Worm (Caenorhabditis elegans) whole organism, L2 larva: ENCODE data around the gene apn-1.

Source experiments
- C34F6.9 ChIP-seq: fragments of 150-350 bp; optimal IDR thresholded peaks from 2 replicates; lab custom pipeline; 2014; ENCODE audit warnings: missing biosample characterization, missing genetic modification characterization
- R02D3.7 ChIP-seq: fragments of 150-350 bp; optimal IDR thresholded peaks from 2 replicates; lab custom pipeline; 2014; ENCODE audit warnings: missing biosample characterization, missing genetic modification characterization
- Y55F3AM.14 ChIP-seq: fragments of 200-800 bp; sonication (Bioruptor generic); optimal IDR thresholded peaks from 2 replicates; lab custom pipeline; 2018; ENCODE audit warnings: mild to moderate bottlenecking, missing genetic modification characterization, missing compliant biosample characterization
- ZK546.5 ChIP-seq: sonication (generic microtip); optimal IDR thresholded peaks from 2 replicates; lab custom pipeline; 2017; ENCODE audit warnings: missing biosample characterization, missing genetic modification characterization
- alr-1 ChIP-seq: fragments of 150-350 bp; optimal IDR thresholded peaks from 2 replicates; lab custom pipeline; 2014; ENCODE audit warnings: missing biosample characterization, missing genetic modification characterization
- aly-2 ChIP-seq: fragments of 150-350 bp; optimal IDR thresholded peaks from 2 replicates; lab custom pipeline; 2014; ENCODE audit warnings: missing biosample characterization, missing genetic modification characterization
- ama-1 ChIP-seq: fragments of 150-350 bp; optimal IDR thresholded peaks from 2 replicates; lab custom pipeline; 2018; ENCODE audit warnings: inconsistent platforms
- ceh-82 ChIP-seq: fragments of 150-350 bp; optimal IDR thresholded peaks from 2 replicates; lab custom pipeline; 2014; ENCODE audit warnings: missing biosample characterization, missing genetic modification characterization
- dmd-4 ChIP-seq: sonication (generic microtip); optimal IDR thresholded peaks from 2 replicates; lab custom pipeline; 2017; ENCODE audit warnings: missing biosample characterization, missing genetic modification characterization
- elt-1 ChIP-seq: fragments of 150-350 bp; optimal IDR thresholded peaks from 2 replicates; lab custom pipeline; 2014; ENCODE audit warnings: missing biosample characterization, missing genetic modification characterization
- elt-3 ChIP-seq: sonication (generic microtip); optimal IDR thresholded peaks from 2 replicates; lab custom pipeline; 2017; ENCODE audit warnings: missing biosample characterization, missing genetic modification characterization
- fos-1 ChIP-seq: fragments of 150-350 bp; optimal IDR thresholded peaks from 2 replicates; lab custom pipeline; 2014; ENCODE audit warnings: missing biosample characterization, missing genetic modification characterization
- gmeb-1 ChIP-seq: fragments of 150-350 bp; optimal IDR thresholded peaks from 2 replicates; lab custom pipeline; 2014; ENCODE audit warnings: missing biosample characterization, missing genetic modification characterization
- lin-13 ChIP-seq: fragments of 150-350 bp; optimal IDR thresholded peaks from 2 replicates; lab custom pipeline; 2014; ENCODE audit warnings: missing biosample characterization, missing genetic modification reagents, missing genetic modification characterization
- lsy-2 ChIP-seq, 2 experiments: fragments of 150-350 bp in 1 of 2; sonication (generic microtip) in 1 of 2; optimal IDR thresholded peaks; 2 replicates each; lab custom pipeline; 2014 to 2017; ENCODE audit warnings: missing biosample characterization in 2 of 2, missing genetic modification characterization in 2 of 2
- mab-5 ChIP-seq: fragments of 150-350 bp; optimal IDR thresholded peaks from 2 replicates; lab custom pipeline; 2014; ENCODE audit warnings: missing biosample characterization, missing genetic modification characterization
- mbf-1 ChIP-seq: sonication (generic microtip); optimal IDR thresholded peaks from 2 replicates; lab custom pipeline; 2017; ENCODE audit warnings: missing biosample characterization, missing genetic modification characterization
- mdl-1 ChIP-seq, 2 experiments: fragments of 150-350 bp in 1 of 2; sonication (generic microtip) in 1 of 2; optimal IDR thresholded peaks; 2 replicates each; lab custom pipeline; 2017; ENCODE audit warnings: missing biosample characterization in 2 of 2, missing genetic modification characterization in 2 of 2
- nhr-10 ChIP-seq: sonication (generic microtip); optimal IDR thresholded peaks from 2 replicates; lab custom pipeline; 2017; ENCODE audit warnings: missing biosample characterization, missing genetic modification characterization
- nhr-12 ChIP-seq: fragments of 150-350 bp; optimal IDR thresholded peaks from 2 replicates; lab custom pipeline; 2014; ENCODE audit warnings: missing biosample characterization, missing genetic modification characterization
- nhr-129 ChIP-seq: fragments of 150-350 bp; optimal IDR thresholded peaks from 2 replicates; lab custom pipeline; 2014; ENCODE audit warnings: missing biosample characterization, missing genetic modification characterization
- nhr-21 ChIP-seq: fragments of 150-350 bp; optimal IDR thresholded peaks from 2 replicates; lab custom pipeline; 2014; ENCODE audit warnings: missing biosample characterization, missing genetic modification characterization
- nhr-23 ChIP-seq: fragments of 150-350 bp; optimal IDR thresholded peaks from 2 replicates; lab custom pipeline; 2014; ENCODE audit warnings: missing biosample characterization, missing genetic modification reagents, missing genetic modification characterization
- nhr-25 ChIP-seq: fragments of 150-350 bp; sonication (generic microtip); optimal IDR thresholded peaks from 3 replicates; lab custom pipeline; 2014; ENCODE audit warnings: missing biosample characterization, missing genetic modification characterization
- nhr-6 ChIP-seq: fragments of 150-350 bp; optimal IDR thresholded peaks from 2 replicates; lab custom pipeline; 2014; ENCODE audit warnings: missing biosample characterization, missing genetic modification characterization
- nhr-77 ChIP-seq: fragments of 150-350 bp; optimal IDR thresholded peaks from 2 replicates; lab custom pipeline; 2014; ENCODE audit warnings: missing biosample characterization, missing genetic modification characterization
- peb-1 ChIP-seq: fragments of 150-350 bp; optimal IDR thresholded peaks from 2 replicates; lab custom pipeline; 2014; ENCODE audit warnings: missing biosample characterization, missing genetic modification characterization
- sem-4 ChIP-seq: fragments of 150-350 bp; optimal IDR thresholded peaks from 2 replicates; lab custom pipeline; 2014; ENCODE audit warnings: missing biosample characterization, missing genetic modification reagents, missing genetic modification characterization
- skn-1 ChIP-seq: sonication (generic microtip); optimal IDR thresholded peaks from 2 replicates; lab custom pipeline; 2017; ENCODE audit warnings: missing biosample characterization, missing genetic modification characterization
- sma-3 ChIP-seq: sonication (generic microtip); optimal IDR thresholded peaks from 2 replicates; lab custom pipeline; 2016; ENCODE audit warnings: missing genetic modification reagents, missing genetic modification characterization, missing compliant biosample characterization
- sma-9 ChIP-seq, 2 experiments: fragments of 150-350 bp in 1 of 2; sonication (generic microtip) in 1 of 2; optimal IDR thresholded peaks; 2 replicates each; lab custom pipeline; 2014 to 2016; ENCODE audit warnings: missing genetic modification characterization in 2 of 2, mild to moderate bottlenecking in 1 of 2, missing biosample characterization in 1 of 2, missing compliant biosample characterization in 1 of 2, missing genetic modification reagents in 1 of 2, moderate library complexity in 1 of 2
- snpc-4 ChIP-seq: fragments of 150-350 bp; optimal IDR thresholded peaks from 2 replicates; lab custom pipeline; 2014; ENCODE audit warnings: missing biosample characterization, missing genetic modification characterization
- unc-39 ChIP-seq: fragments of 150-350 bp; optimal IDR thresholded peaks from 2 replicates; lab custom pipeline; 2014; ENCODE audit warnings: missing biosample characterization, missing genetic modification characterization
- unc-55 ChIP-seq: fragments of 150-350 bp; sonication (generic microtip); optimal IDR thresholded peaks from 3 replicates; lab custom pipeline; 2014; ENCODE audit warnings: missing biosample characterization, missing genetic modification reagents, missing genetic modification characterization
- unc-62 ChIP-seq: fragments of 150-350 bp; optimal IDR thresholded peaks from 2 replicates; lab custom pipeline; 2014; ENCODE audit warnings: missing biosample characterization, missing genetic modification reagents, missing genetic modification characterization
- zag-1 ChIP-seq: fragments of 150-350 bp; optimal IDR thresholded peaks from 2 replicates; lab custom pipeline; 2014; ENCODE audit warnings: missing biosample characterization, missing genetic modification characterization
- ztf-1 ChIP-seq: fragments of 200-800 bp; sonication (Bioruptor generic); conservative IDR thresholded peaks from 2 replicates; pipeline ENCODE4 v1.3.6; 2022; ENCODE audit warnings: missing genetic modification characterization, missing compliant biosample characterization
- ztf-11 ChIP-seq: sonication (generic microtip); optimal IDR thresholded peaks from 2 replicates; lab custom pipeline; 2017; ENCODE audit warnings: missing biosample characterization, missing genetic modification characterization
- ztf-4 ChIP-seq: fragments of 150-350 bp; optimal IDR thresholded peaks from 2 replicates; lab custom pipeline; 2014; ENCODE audit warnings: missing biosample characterization, missing genetic modification characterization

apn-1 gene

DNA sequence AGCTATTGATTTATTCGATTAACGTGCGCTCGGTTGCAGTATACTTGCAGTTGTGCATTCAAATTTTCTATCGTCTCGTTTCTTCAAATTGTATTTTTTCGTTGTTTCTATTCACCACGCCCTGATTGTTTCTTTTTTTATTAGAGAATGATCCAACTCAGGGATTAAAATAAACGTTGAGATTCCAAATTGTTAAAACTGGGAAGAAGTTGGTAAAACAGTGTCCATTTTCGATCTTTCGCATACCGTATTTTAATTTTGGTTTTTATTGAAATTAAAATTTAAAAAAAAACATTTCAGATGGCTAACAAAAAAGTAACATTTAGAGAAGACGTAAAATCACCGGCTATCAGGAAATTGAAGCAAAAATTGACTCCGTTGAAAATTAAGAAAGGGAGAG lies at the start of gene apn-1:
Gene apn-1, plus strand, starts transcription at position 301 of the 400 bp plus-strand sequence.
- TF ChIP-seq lin-13 (GFP tag; lab: Kevin White, UChicago) (no peak), ceh-82 (tag; lab: Kevin White, UChicago) (no peak), sma-9 (GFP tag; optimal IDR thresholded peaks at IDR 0.05; lab: Kevin White, UChicago) (no peak), sma-9 (tag; optimal IDR thresholded peaks at IDR 0.05; lab: Kevin White, UChicago) (no peak), nhr-10 (tag; lab: Kevin White, UChicago) (no peak), alr-1 (tag; lab: Kevin White, UChicago) (no peak), elt-3 (tag; lab: Kevin White, UChicago) (no peak), snpc-4 (no peak), Y55F3AM.14 (GFP tag; lab: Kevin White, UChicago) (no peak), nhr-25 (tag; lab: Kevin White, UChicago) (no peak), ztf-1 (no peak), skn-1 (tag; lab: Kevin White, UChicago) (no peak), ZK546.5 (tag; lab: Kevin White, UChicago) (no peak), nhr-23 (tag; lab: Kevin White, UChicago) (no peak), C34F6.9 (tag; lab: Kevin White, UChicago) (no peak), aly-2 (tag; lab: Kevin White, UChicago) (no peak), nhr-6 (no peak), nhr-129 (tag; lab: Kevin White, UChicago) (no peak), peb-1 (tag; lab: Kevin White, UChicago) (no peak), nhr-77 (tag; lab: Kevin White, UChicago) (no peak), nhr-21 (no peak)

DNA sequence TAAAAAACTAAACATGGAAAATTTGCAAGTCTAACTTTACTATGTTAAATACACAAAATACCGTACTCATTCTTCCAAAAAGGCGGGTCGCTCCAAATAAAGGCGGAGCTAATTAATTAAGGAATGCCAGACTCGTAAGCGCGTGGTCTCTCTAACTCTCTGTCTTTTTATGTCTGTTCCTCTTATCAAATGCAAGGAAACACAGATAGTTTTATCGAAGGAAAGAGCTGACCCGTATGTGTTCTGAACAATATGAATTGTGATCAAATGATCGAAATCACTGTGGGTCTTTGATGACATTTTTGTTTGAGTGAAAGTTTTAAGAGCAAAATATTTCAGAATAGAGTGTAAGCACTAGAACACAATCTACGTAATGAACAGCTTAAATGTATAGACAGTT lies 45.9 kb upstream of the apn-1 start:
- no peak for TF ChIP-seq nhr-25 (tag; lab: Kevin White, UChicago)
- no peak for TF ChIP-seq mbf-1
- peak; percentile 61 for TF ChIP-seq sma-9 (GFP tag; optimal IDR thresholded peaks at IDR 0.05; lab: Kevin White, UChicago)
- TF ChIP-seq sma-9 (tag; optimal IDR thresholded peaks at IDR 0.05; lab: Kevin White, UChicago), result no peak
- no peak for TF ChIP-seq unc-55
- peak; percentile 64 for TF ChIP-seq fos-1 (tag; lab: Kevin White, UChicago)
- TF ChIP-seq dmd-4 (tag; lab: Kevin White, UChicago), result no peak
- TF ChIP-seq unc-62 (GFP tag; lab: Kevin White, UChicago), result no peak
- TF ChIP-seq gmeb-1 (tag; lab: Kevin White, UChicago), result no peak
- no peak for TF ChIP-seq nhr-21
- TF ChIP-seq, all 48 proteins: peak for 2

DNA sequence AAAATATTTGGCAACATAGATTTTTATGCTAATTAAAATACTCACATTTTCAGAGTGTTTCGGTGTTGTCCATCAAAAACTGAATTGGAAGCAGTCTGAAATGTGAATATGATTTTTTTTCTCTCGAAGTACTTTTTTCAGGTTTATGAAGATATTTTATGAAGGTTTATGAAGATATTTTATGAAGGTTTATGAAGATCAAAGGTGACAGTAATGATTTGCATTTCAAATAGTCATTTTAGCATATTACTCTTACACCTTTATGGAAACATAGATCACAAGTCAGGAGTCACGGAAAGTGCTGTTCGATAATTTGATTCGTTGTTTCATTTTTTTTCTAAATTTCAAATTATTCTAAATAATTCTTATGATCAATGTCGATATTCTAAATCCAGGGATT lies 43.2 kb upstream of the apn-1 start, which contains the start of gene pgp-11:
Gene pgp-11, minus strand, starts transcription at position 101 of the 400 bp plus-strand sequence.
- TF ChIP-seq ztf-1 (no peak), nhr-12 (tag; lab: Kevin White, UChicago) (no peak), elt-3 (tag; lab: Kevin White, UChicago) (no peak), nhr-6 (no peak), unc-55 (no peak), gmeb-1 (tag; lab: Kevin White, UChicago) (no peak), elt-1 (tag; lab: Kevin White, UChicago) (no peak), aly-2 (tag; lab: Kevin White, UChicago) (no peak), ceh-82 (tag; lab: Kevin White, UChicago) (no peak), Y55F3AM.14 (GFP tag; lab: Kevin White, UChicago) (no peak), R02D3.7 (no peak), zag-1 (no peak), dmd-4 (tag; lab: Kevin White, UChicago) (no peak), ztf-4 (tag; lab: Kevin White, UChicago) (no peak)
- TF ChIP-seq, all 48 proteins: peak for 0

DNA sequence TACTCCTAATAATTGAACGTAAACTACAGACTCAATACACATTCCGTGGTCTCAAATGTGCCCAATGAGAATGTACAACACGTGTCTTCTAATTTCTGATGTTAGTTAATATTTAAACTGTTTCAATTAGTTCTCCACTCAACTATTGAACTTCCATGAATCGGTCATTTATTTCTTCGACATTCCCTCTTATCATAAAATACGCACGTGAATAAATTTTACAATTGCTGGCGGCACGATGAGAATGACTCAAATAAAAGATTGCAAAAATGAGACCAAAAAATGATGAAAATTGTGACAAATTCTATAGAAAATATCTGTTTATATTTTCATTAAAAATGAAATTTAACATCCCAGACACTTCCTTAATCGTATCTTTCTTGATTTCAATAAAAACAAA lies 42.6 kb upstream of the apn-1 start:
- TF ChIP-seq mab-5 (tag; lab: Kevin White, UChicago) (no peak), mdl-1 (tag; optimal IDR thresholded peaks at IDR 0.05; lab: Kevin White, UChicago) (no peak), snpc-4 (no peak), unc-55 (no peak), fos-1 (tag; lab: Kevin White, UChicago) (peak; percentile 57), gmeb-1 (tag; lab: Kevin White, UChicago) (no peak), nhr-23 (tag; lab: Kevin White, UChicago) (no peak)

DNA sequence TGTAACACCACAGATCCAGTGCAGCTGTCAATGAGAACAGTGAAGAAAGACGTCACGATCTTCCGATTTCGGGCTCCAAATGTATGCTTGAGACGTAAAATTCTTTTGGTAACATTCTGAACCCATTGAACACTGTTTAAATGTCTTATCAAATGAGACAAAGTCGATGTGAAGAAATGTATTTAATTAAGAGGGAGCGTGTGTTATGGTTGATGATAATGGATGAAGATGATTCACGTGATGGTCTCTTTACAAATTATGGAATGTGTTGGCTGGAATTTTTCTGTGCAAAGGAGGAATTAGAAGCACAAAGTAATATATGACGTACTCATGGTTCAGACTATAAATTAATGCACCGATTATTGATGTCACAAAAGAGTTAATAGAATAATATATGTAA lies 40.4 kb upstream of the apn-1 start:
- no peak for TF ChIP-seq ama-1 (lab: Kevin White, UChicago)
- no peak for TF ChIP-seq nhr-23 (tag; lab: Kevin White, UChicago)
- no peak for TF ChIP-seq nhr-77 (tag; lab: Kevin White, UChicago)
- no peak for TF ChIP-seq C34F6.9 (tag; lab: Kevin White, UChicago)
- peak; percentile 54 for TF ChIP-seq sma-9 (GFP tag; optimal IDR thresholded peaks at IDR 0.05; lab: Kevin White, UChicago)
- TF ChIP-seq sma-9 (tag; optimal IDR thresholded peaks at IDR 0.05; lab: Kevin White, UChicago), result no peak
- no peak for TF ChIP-seq dmd-4 (tag; lab: Kevin White, UChicago)
- TF ChIP-seq unc-39 (tag; lab: Kevin White, UChicago), result no peak
- peak; percentile 17 for TF ChIP-seq fos-1 (tag; lab: Kevin White, UChicago)
- no peak for TF ChIP-seq nhr-129 (tag; lab: Kevin White, UChicago)
- TF ChIP-seq ztf-4 (tag; lab: Kevin White, UChicago), result no peak
- TF ChIP-seq ztf-11 (tag; lab: Kevin White, UChicago), result no peak
- TF ChIP-seq aly-2 (tag; lab: Kevin White, UChicago), result no peak
- no peak for TF ChIP-seq lsy-2 (tag; optimal IDR thresholded peaks at IDR 0.05; lab: Kevin White, UChicago)
- no peak for TF ChIP-seq sem-4
- TF ChIP-seq sma-3 (GFP tag; lab: Kevin White, UChicago), result no peak
